Fruit fly (Drosophila melanogaster) whole organism, prepupa: ENCODE measurements around the gene CG5853.

Source experiments
- CG16779 ChIP-seq: fragments of 200-800 bp; sonication (Bioruptor generic); optimal IDR thresholded peaks from 3 replicates; lab custom pipeline; 2017; ENCODE audit warnings: missing biosample characterization, mild to moderate bottlenecking, missing genetic modification characterization
- CG4318 ChIP-seq: fragments of 200-800 bp; sonication (Bioruptor generic); optimal IDR thresholded peaks from 3 replicates; lab custom pipeline; 2017; ENCODE audit warnings: missing biosample characterization, mild to moderate bottlenecking, missing genetic modification characterization
- CG6163 ChIP-seq: fragments of 200-800 bp; sonication (Bioruptor generic); IDR thresholded peaks from 3 replicates; pipeline ENCODE4 v1.3.6; 2022; ENCODE audit warnings: missing biosample characterization, missing genetic modification characterization
- CG6854 ChIP-seq: fragments of 200-800 bp; sonication (Bioruptor generic); optimal IDR thresholded peaks from 2 replicates; lab custom pipeline; 2017; ENCODE audit warnings: missing biosample characterization, mild to moderate bottlenecking, missing genetic modification characterization
- Eip78C ChIP-seq: fragments of 200-800 bp; sonication (Bioruptor generic); peaks from one replicate; lab custom pipeline; 2016; ENCODE audit warnings: missing biosample characterization, missing genetic modification characterization
- Hr39 ChIP-seq: fragments of 200-800 bp; sonication (Bioruptor generic); optimal IDR thresholded peaks from 2 replicates; lab custom pipeline; 2016; ENCODE audit warnings: missing biosample characterization, missing genetic modification characterization
- Sox102F ChIP-seq: fragments of 200-800 bp; sonication (Bioruptor generic); optimal IDR thresholded peaks from 2 replicates; lab custom pipeline; 2016; ENCODE audit warnings: missing biosample characterization, mild to moderate bottlenecking, missing genetic modification characterization
- cyc ChIP-seq: fragments of 200-800 bp; sonication (Bioruptor generic); optimal IDR thresholded peaks from 3 replicates; lab custom pipeline; 2016; ENCODE audit warnings: missing biosample characterization, missing genetic modification characterization
- dac ChIP-seq: fragments of 200-800 bp; sonication (Bioruptor generic); optimal IDR thresholded peaks from 2 replicates; lab custom pipeline; 2017; ENCODE audit warnings: missing biosample characterization, mild to moderate bottlenecking, missing genetic modification characterization
- fd85E ChIP-seq: fragments of 200-800 bp; sonication (Bioruptor generic); optimal IDR thresholded peaks from 3 replicates; lab custom pipeline; 2016; ENCODE audit warnings: missing biosample characterization, missing genetic modification characterization
- lz ChIP-seq: fragments of 200-800 bp; sonication (Bioruptor generic); optimal IDR thresholded peaks from 3 replicates; lab custom pipeline; 2016; ENCODE audit warnings: missing biosample characterization, missing genetic modification characterization
- svp ChIP-seq: fragments of 200-800 bp; sonication (Bioruptor generic); peaks from one replicate; lab custom pipeline; 2016; ENCODE audit warnings: missing biosample characterization, missing genetic modification characterization
- topi ChIP-seq: fragments of 200-800 bp; sonication (Bioruptor generic); optimal IDR thresholded peaks from 3 replicates; lab custom pipeline; 2016; ENCODE audit warnings: missing biosample characterization, missing genetic modification characterization

DNA sequence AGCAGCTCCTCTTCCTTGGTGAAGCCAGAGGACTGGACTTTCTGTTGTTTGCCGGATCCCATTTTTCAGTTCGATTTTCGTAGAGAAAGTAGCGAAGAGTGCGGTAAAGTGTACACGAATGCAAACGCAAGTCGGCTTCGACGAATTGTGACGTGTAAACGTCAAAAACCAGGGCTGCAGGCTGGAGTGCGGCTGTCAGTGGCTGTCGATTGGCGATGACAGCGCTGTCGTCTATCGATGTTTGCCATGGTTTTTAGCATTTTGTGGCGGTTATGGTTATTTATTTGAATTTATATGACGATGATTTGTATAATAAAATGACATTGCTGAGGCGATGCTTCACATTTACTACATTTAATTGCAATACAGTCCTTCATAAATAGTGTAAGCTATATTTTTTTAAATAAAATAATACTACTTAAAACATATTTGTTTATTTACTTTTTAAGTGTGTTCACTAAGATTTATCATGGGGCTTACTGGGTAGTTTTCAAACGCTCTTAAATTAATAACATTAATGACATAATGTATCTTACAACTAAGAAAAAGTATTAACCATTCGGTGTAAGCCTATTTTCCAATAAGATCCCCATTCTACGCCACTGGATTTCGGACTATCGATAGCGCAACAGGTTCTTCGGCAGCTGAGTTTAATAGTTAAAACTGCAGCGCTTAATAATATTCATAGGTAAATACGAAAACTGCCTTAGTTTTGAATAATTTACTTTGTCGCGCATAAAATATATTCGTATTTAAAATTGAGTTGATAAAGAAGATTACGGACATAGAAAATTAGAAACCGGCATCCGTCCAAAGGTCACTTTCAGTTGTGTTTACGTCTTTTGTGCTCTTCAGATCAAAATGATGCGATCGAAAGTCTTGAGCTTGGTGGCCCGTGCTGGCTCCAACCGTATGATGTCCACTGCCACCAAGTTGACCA, 29.2 kb downstream of the CG5853 start, which contains the start of the genes CG5885 and CG4598:
- TF ChIP-seq topi (GFP tag; lab: Kevin White, UChicago) (peak; percentile 46), svp (peak; percentile 76), CG6854 (GFP tag; lab: Kevin White, UChicago) (peak; percentile 7), CG4318 (GFP tag; lab: Kevin White, UChicago) (peak; percentile 8), Hr39 (GFP tag; lab: Kevin White, UChicago) (peak; percentile 75), fd85E (no peak), Sox102F (GFP tag; lab: Kevin White, UChicago) (peak; percentile 71), cyc (GFP tag; lab: Kevin White, UChicago) (peak; percentile 55), dac (peak; percentile 33), CG6163 (GFP tag; lab: Robert Waterston, UW) (peak; percentile 76), lz (GFP tag; lab: Kevin White, UChicago) (peak; percentile 77), Eip78C (GFP tag; lab: Kevin White, UChicago) (peak; percentile 84), CG16779 (peak; percentile 80)
